Worm (Caenorhabditis elegans): ENCODE results near the gene C49C8.1.
A peak's percentile ranks its signal among the peaks of the same experiment; 100 is the strongest.

Gene C49C8.1

DNA sequence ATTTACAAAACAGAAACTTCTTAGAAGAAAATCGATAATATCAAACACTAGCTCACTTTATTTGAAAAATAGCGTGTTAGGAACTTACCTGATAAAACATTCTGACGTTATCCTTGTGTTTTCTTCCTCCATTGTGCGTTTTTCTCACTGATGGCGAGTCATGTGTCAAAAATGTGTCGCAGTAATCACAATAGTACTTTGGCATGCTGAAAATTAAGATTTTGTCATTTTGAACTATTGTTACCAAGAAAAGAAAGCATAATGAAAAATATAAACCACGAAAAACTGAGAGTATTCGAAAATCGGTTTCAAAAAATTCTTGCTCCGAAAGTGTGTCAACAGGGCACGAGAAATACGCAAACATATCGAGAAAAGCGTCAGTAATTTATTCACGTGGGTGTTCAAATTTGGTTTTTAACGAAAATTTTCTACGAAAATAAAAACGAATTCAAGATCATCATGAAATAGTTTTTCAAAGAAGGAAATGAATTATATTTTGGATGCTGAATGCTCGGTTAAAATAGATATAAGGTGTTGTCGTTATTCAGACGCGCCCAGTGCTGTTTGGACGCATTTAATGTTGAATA lies 33.3 kb downstream of the C49C8.1 start, which contains the start of gene snrp-3:
snrp-3 (minus strand) TSS at position 206 of the 587 bp plus-strand sequence.
- no peak for TF ChIP-seq unc-39 (tag; optimal IDR thresholded peaks at IDR 0.05)
- no peak for TF ChIP-seq mml-1 (tag; optimal IDR thresholded peaks at IDR 0.05)
- no peak for TF ChIP-seq fos-1 (tag; optimal IDR thresholded peaks at IDR 0.05)
- TF ChIP-seq jun-1 (tag; optimal IDR thresholded peaks at IDR 0.05), result peak; percentile 76
- no peak for TF ChIP-seq egl-5 (tag; optimal IDR thresholded peaks at IDR 0.05)
- TF ChIP-seq tbx-2 (tag; optimal IDR thresholded peaks at IDR 0.05), result peak; percentile 49
- TF ChIP-seq unc-62 (GFP tag; optimal IDR thresholded peaks at IDR 0.05), result no peak
- TF ChIP-seq nhr-67 (tag; optimal IDR thresholded peaks at IDR 0.05), result no peak
- no peak for TF ChIP-seq ztf-11 (tag; optimal IDR thresholded peaks at IDR 0.05)
- peak; percentile 76 for TF ChIP-seq R02D3.7 (tag; optimal IDR thresholded peaks at IDR 0.05)
- no peak for TF ChIP-seq egl-27 (tag; optimal IDR thresholded peaks at IDR 0.05)
- TF ChIP-seq hmg-11 (tag; optimal IDR thresholded peaks at IDR 0.05), result peak; percentile 84
- TF ChIP-seq nhr-12 (tag; optimal IDR thresholded peaks at IDR 0.05), result no peak
- peak; percentile 83 for TF ChIP-seq skn-1 (tag; optimal IDR thresholded peaks at IDR 0.05)
- TF ChIP-seq fkh-10 (GFP tag; optimal IDR thresholded peaks at IDR 0.05), result no peak
- peak; percentile 39 for TF ChIP-seq nhr-77 (tag; optimal IDR thresholded peaks at IDR 0.05)
- peak; percentile 77 for TF ChIP-seq snpc-4 (tag; optimal IDR thresholded peaks at IDR 0.05)
- no peak for TF ChIP-seq ztf-4 (tag; optimal IDR thresholded peaks at IDR 0.05)
- no peak for TF ChIP-seq nhr-28 (tag; optimal IDR thresholded peaks at IDR 0.05)
- TF ChIP-seq elt-2 (tag; optimal IDR thresholded peaks at IDR 0.05), result peak; percentile 42
- TF ChIP-seq lin-39 (tag; optimal IDR thresholded peaks at IDR 0.05), result peak; percentile 19
- peak; percentile 38 for TF ChIP-seq nhr-11 (tag; optimal IDR thresholded peaks at IDR 0.05)
- peak; percentile 89 for TF ChIP-seq lin-15B (tag; optimal IDR thresholded peaks at IDR 0.05)
- TF ChIP-seq eor-1 (tag; optimal IDR thresholded peaks at IDR 0.05), result no peak
- peak; percentile 78 for TF ChIP-seq ceh-28 (tag; optimal IDR thresholded peaks at IDR 0.05)
- peak; percentile 71 for TF ChIP-seq ama-1 (optimal IDR thresholded peaks at IDR 0.05)
- peak; percentile 8 for TF ChIP-seq mdl-1 (tag; optimal IDR thresholded peaks at IDR 0.05)
- TF ChIP-seq elt-3 (tag; optimal IDR thresholded peaks at IDR 0.05), result no peak
- TF ChIP-seq nhr-25 (tag; optimal IDR thresholded peaks at IDR 0.05), result peak; percentile 81
- TF ChIP-seq ceh-82 (tag; optimal IDR thresholded peaks at IDR 0.05), result peak; percentile 23
- no peak for TF ChIP-seq ZK546.5 (tag; optimal IDR thresholded peaks at IDR 0.05)
- no peak for TF ChIP-seq elt-1 (tag; optimal IDR thresholded peaks at IDR 0.05)
- peak; percentile 62 for TF ChIP-seq pqm-1 (tag; optimal IDR thresholded peaks at IDR 0.05)
- TF ChIP-seq nfya-1 (tag; optimal IDR thresholded peaks at IDR 0.05; ENCODE audit: insufficient read depth), result peak; percentile 84
- TF ChIP-seq fkh-2 (tag; optimal IDR thresholded peaks at IDR 0.05), result no peak
- TF ChIP-seq ceh-16 (tag; optimal IDR thresholded peaks at IDR 0.05), result no peak
- no peak for TF ChIP-seq sea-2 (GFP tag; optimal IDR thresholded peaks at IDR 0.05)
- peak; percentile 92 for TF ChIP-seq pha-4 (tag; optimal IDR thresholded peaks at IDR 0.05)
- no peak for TF ChIP-seq nhr-237 (tag; optimal IDR thresholded peaks at IDR 0.05)
- TF ChIP-seq aly-2 (tag; optimal IDR thresholded peaks at IDR 0.05), result no peak
- TF ChIP-seq nhr-23 (tag; optimal IDR thresholded peaks at IDR 0.05), result peak; percentile 95
- TF ChIP-seq ceh-9 (tag; optimal IDR thresholded peaks at IDR 0.05), result no peak
- TF ChIP-seq daf-12 (tag; optimal IDR thresholded peaks at IDR 0.05), result no peak
- TF ChIP-seq zag-1 (tag; optimal IDR thresholded peaks at IDR 0.05), result no peak
- TF ChIP-seq nhr-43 (tag; optimal IDR thresholded peaks at IDR 0.05; ENCODE audit: poor library complexity, severe bottlenecking), result peak; percentile 79
- TF ChIP-seq lsy-12 (tag; optimal IDR thresholded peaks at IDR 0.05), result peak; percentile 64
- no peak for TF ChIP-seq nhr-76 (tag; optimal IDR thresholded peaks at IDR 0.05)

Measured in whole organism, L3 larva.